Worm (Caenorhabditis elegans) whole organism, young adult: ENCODE data around the gene srj-24.

ENCODE experiments used
- B0019.2 ChIP-seq: fragments of 200-800 bp; sonication (Bioruptor generic); conservative IDR thresholded peaks from 2 replicates; pipeline ENCODE4 v1.3.6; 2022; ENCODE audit warnings: missing genetic modification reagents, missing genetic modification characterization, missing compliant biosample characterization
- B0035.1 ChIP-seq: sonication (generic microtip); optimal IDR thresholded peaks from 2 replicates; lab custom pipeline; 2016; ENCODE audit warnings: missing genetic modification characterization, mild to moderate bottlenecking, missing compliant biosample characterization, missing genotype, missing genetic modification reagents
- D2030.7 ChIP-seq: fragments of 200-800 bp; sonication (Bioruptor generic); IDR thresholded peaks from 2 replicates; pipeline ENCODE4 v1.3.6; 2022; ENCODE audit warnings: missing genetic modification reagents, missing genetic modification characterization, missing compliant biosample characterization
- F10E7.11 ChIP-seq: sonication (generic microtip); optimal IDR thresholded peaks from 2 replicates; lab custom pipeline; 2017; ENCODE audit warnings: mild to moderate bottlenecking, missing genetic modification characterization, moderate library complexity, missing compliant biosample characterization
- F23B12.7 ChIP-seq: sonication (generic microtip); optimal IDR thresholded peaks from 2 replicates; lab custom pipeline; 2017; ENCODE audit warnings: missing genetic modification characterization, mild to moderate bottlenecking, missing compliant biosample characterization, antibody characterized with exemption, moderate library complexity; ENCODE audit not compliant: insufficient read depth
- F37B4.10 ChIP-seq: fragments of 200-800 bp; sonication (Bioruptor generic); IDR thresholded peaks from 2 replicates; pipeline ENCODE4 v1.3.6; 2022; ENCODE audit warnings: missing genetic modification characterization, missing compliant biosample characterization
- F52B5.7 ChIP-seq: sonication (generic microtip); optimal IDR thresholded peaks from 2 replicates; lab custom pipeline; 2016; ENCODE audit warnings: mild to moderate bottlenecking, missing genetic modification characterization, missing compliant biosample characterization
- F55B11.4 ChIP-seq: sonication (generic microtip); optimal IDR thresholded peaks from 2 replicates; lab custom pipeline; 2016; ENCODE audit warnings: missing compliant biosample characterization, missing genetic modification characterization, borderline replicate concordance; ENCODE audit not compliant: insufficient read depth
- F57C9.4 ChIP-seq: sonication (generic microtip); optimal IDR thresholded peaks from 2 replicates; lab custom pipeline; 2017; ENCODE audit warnings: mild to moderate bottlenecking, missing genetic modification characterization, missing compliant biosample characterization
- Y53G8AR.9 ChIP-seq: fragments of 200-800 bp; sonication (Bioruptor generic); conservative IDR thresholded peaks from 2 replicates; pipeline ENCODE4 v1.3.6; 2022; ENCODE audit warnings: missing genetic modification reagents, missing genetic modification characterization, missing compliant biosample characterization
- Y56A3A.18 ChIP-seq: fragments of 200-800 bp; sonication (Bioruptor generic); IDR thresholded peaks from 2 replicates; pipeline ENCODE4 v1.3.6; 2022; ENCODE audit warnings: missing genetic modification reagents, missing genetic modification characterization, missing compliant biosample characterization
- Y79H2A.3 ChIP-seq: fragments of 200-800 bp; sonication (Bioruptor generic); conservative IDR thresholded peaks from 2 replicates; pipeline ENCODE4 v1.3.6; 2022; ENCODE audit warnings: missing genetic modification reagents, missing genetic modification characterization, missing compliant biosample characterization
- ZK185.1 ChIP-seq: sonication (generic microtip); optimal IDR thresholded peaks from 2 replicates; lab custom pipeline; 2016; ENCODE audit warnings: mild to moderate bottlenecking, missing genetic modification characterization, missing compliant biosample characterization; ENCODE audit not compliant: poor library complexity, severe bottlenecking
- akir-1 ChIP-seq: fragments of 200-800 bp; sonication (Bioruptor generic); optimal IDR thresholded peaks from 2 replicates; lab custom pipeline; 2018; ENCODE audit warnings: mild to moderate bottlenecking, missing genetic modification characterization, moderate library complexity, missing compliant biosample characterization
- ama-1 ChIP-seq, 3 experiments: fragments of 150-350 bp in 1 of 3; sonication (generic microtip) in 2 of 3; optimal IDR thresholded peaks; 2 replicates each; lab custom pipeline; 2014 to 2018; ENCODE audit warnings: missing biosample characterization in 2 of 3, missing genetic modification characterization in 2 of 3, missing genetic modification reagents in 2 of 3
- atf-7 ChIP-seq: sonication (generic microtip); optimal IDR thresholded peaks from 2 replicates; lab custom pipeline; 2017; ENCODE audit warnings: mild to moderate bottlenecking, missing genetic modification characterization, missing compliant biosample characterization
- athp-1 ChIP-seq: sonication (generic microtip); optimal IDR thresholded peaks from 2 replicates; lab custom pipeline; 2017; ENCODE audit warnings: mild to moderate bottlenecking, missing genetic modification characterization, missing compliant biosample characterization
- bed-1 ChIP-seq: fragments of 200-800 bp; sonication (Bioruptor generic); IDR thresholded peaks from 2 replicates; pipeline ENCODE4 v1.3.6; 2022; ENCODE audit warnings: missing genetic modification reagents, missing genetic modification characterization, missing compliant biosample characterization
- chd-7 ChIP-seq: sonication (generic microtip); optimal IDR thresholded peaks from 2 replicates; lab custom pipeline; 2016; ENCODE audit warnings: mild to moderate bottlenecking, missing genetic modification characterization, moderate library complexity, missing compliant biosample characterization
- dox-1 ChIP-seq: fragments of 200-800 bp; sonication (Bioruptor generic); IDR thresholded peaks from 2 replicates; pipeline ENCODE4 v1.3.6; 2022; ENCODE audit warnings: missing genetic modification reagents, missing genetic modification characterization, missing compliant biosample characterization
- dpff-1 ChIP-seq: sonication (generic microtip); optimal IDR thresholded peaks from 2 replicates; lab custom pipeline; 2017; ENCODE audit warnings: mild to moderate bottlenecking, missing genetic modification characterization, missing compliant biosample characterization
- egl-44 ChIP-seq: fragments of 200-800 bp; sonication (Bioruptor generic); IDR thresholded peaks from 2 replicates; pipeline ENCODE4 v1.3.6; 2022; ENCODE audit warnings: missing genetic modification reagents, missing genetic modification characterization, missing compliant biosample characterization
- gei-17 ChIP-seq: fragments of 200-800 bp; sonication (Bioruptor generic); optimal IDR thresholded peaks from 2 replicates; lab custom pipeline; 2018; ENCODE audit warnings: mild to moderate bottlenecking, missing genetic modification characterization, missing compliant biosample characterization
- him-1 ChIP-seq: sonication (generic microtip); optimal IDR thresholded peaks from 2 replicates; lab custom pipeline; 2016; ENCODE audit warnings: missing genotype, missing genetic modification reagents, missing genetic modification characterization, missing compliant biosample characterization
- hlh-12 ChIP-seq: sonication (generic microtip); optimal IDR thresholded peaks from 2 replicates; lab custom pipeline; 2016; ENCODE audit warnings: missing genetic modification characterization, missing compliant biosample characterization
- hmg-1.2 ChIP-seq: fragments of 200-800 bp; sonication (Bioruptor generic); IDR thresholded peaks from 2 replicates; pipeline ENCODE4 v1.3.6; 2022; ENCODE audit warnings: missing genetic modification reagents, missing genetic modification characterization, missing compliant biosample characterization
- lir-1 ChIP-seq: fragments of 200-800 bp; sonication (Bioruptor generic); conservative IDR thresholded peaks from 2 replicates; pipeline ENCODE4 v1.3.6; 2022; ENCODE audit warnings: missing genetic modification reagents, missing genetic modification characterization, missing compliant biosample characterization
- lsl-1 ChIP-seq: fragments of 200-800 bp; sonication (Bioruptor generic); optimal IDR thresholded peaks from 2 replicates; lab custom pipeline; 2018; ENCODE audit warnings: mild to moderate bottlenecking, missing genetic modification characterization, moderate library complexity, missing compliant biosample characterization
- mcd-1 ChIP-seq: fragments of 200-800 bp; sonication (Bioruptor generic); IDR thresholded peaks from 2 replicates; pipeline ENCODE4 v1.3.6; 2022; ENCODE audit warnings: missing genetic modification reagents, missing genetic modification characterization, missing compliant biosample characterization
- mel-28 ChIP-seq: sonication (generic microtip); optimal IDR thresholded peaks from 2 replicates; lab custom pipeline; 2016; ENCODE audit warnings: borderline replicate concordance, mild to moderate bottlenecking, missing genetic modification characterization, missing compliant biosample characterization
- nfya-2 ChIP-seq: fragments of 200-800 bp; sonication (Bioruptor generic); IDR thresholded peaks from 2 replicates; pipeline ENCODE4 v1.3.6; 2022; ENCODE audit warnings: missing genetic modification reagents, missing genetic modification characterization, missing compliant biosample characterization
- nfyb-1 ChIP-seq: fragments of 200-800 bp; sonication (Bioruptor generic); IDR thresholded peaks from 2 replicates; pipeline ENCODE4 v1.3.6; 2022; ENCODE audit warnings: missing genetic modification reagents, missing genetic modification characterization, missing compliant biosample characterization
- nhr-120 ChIP-seq: fragments of 200-800 bp; sonication (Bioruptor generic); IDR thresholded peaks from 2 replicates; pipeline ENCODE4 v1.3.6; 2022; ENCODE audit warnings: missing genetic modification characterization, missing compliant biosample characterization
- nhr-90 ChIP-seq: sonication (generic microtip); optimal IDR thresholded peaks from 2 replicates; lab custom pipeline; 2016; ENCODE audit warnings: missing genotype, mild to moderate bottlenecking, missing genetic modification characterization, missing compliant biosample characterization
- pbrm-1 ChIP-seq: fragments of 200-800 bp; sonication (Bioruptor generic); IDR thresholded peaks from 2 replicates; pipeline ENCODE4 v1.3.6; 2022; ENCODE audit warnings: missing genetic modification reagents, missing genetic modification characterization, missing compliant biosample characterization
- pha-4 ChIP-seq: fragments of 150-350 bp; sonication (generic microtip); optimal IDR thresholded peaks from 2 replicates; lab custom pipeline; 2014; ENCODE audit warnings: missing biosample characterization, missing genetic modification reagents, missing genetic modification characterization
- snpc-4 ChIP-seq, 5 experiments: fragments of 150-350 bp in 1 of 5; sonication (generic microtip) in 4 of 5; optimal IDR thresholded peaks; 2 replicates each; lab custom pipeline; 2014 to 2018; ENCODE audit warnings: missing genetic modification characterization in 5 of 5, missing biosample characterization in 3 of 5, antibody characterized with exemption in 2 of 5, mild to moderate bottlenecking in 2 of 5, missing compliant biosample characterization in 2 of 5, missing genotype in 2 of 5, moderate library complexity in 2 of 5, missing genetic modification reagents in 1 of 5
- somi-1 ChIP-seq: fragments of 200-800 bp; sonication (Bioruptor generic); optimal IDR thresholded peaks from 2 replicates; lab custom pipeline; 2018; ENCODE audit warnings: mild to moderate bottlenecking, missing genetic modification characterization, missing compliant biosample characterization
- tbp1 ChIP-seq: fragments of 200-800 bp; sonication (Bioruptor generic); optimal IDR thresholded peaks from 2 replicates; lab custom pipeline; 2018; ENCODE audit warnings: mild to moderate bottlenecking, missing genetic modification characterization, missing compliant biosample characterization
- unc-62 ChIP-seq: fragments of 150-350 bp; optimal IDR thresholded peaks from 2 replicates; lab custom pipeline; 2014; ENCODE audit warnings: missing biosample characterization, missing genetic modification reagents, missing genetic modification characterization
- ztf-22 ChIP-seq: fragments of 200-800 bp; sonication (Bioruptor generic); optimal IDR thresholded peaks from 2 replicates; lab custom pipeline; 2018; ENCODE audit warnings: mild to moderate bottlenecking, missing genetic modification characterization, moderate library complexity, missing compliant biosample characterization

srj-24 gene

ce11 chrV:723895-724352, 14.7 kb downstream of the srj-24 start, which contains the start of gene fbxb-72 (continued):
- peak; percentile 65 for TF ChIP-seq ztf-22 (GFP tag; lab: Kevin White, UChicago)
- TF ChIP-seq dpff-1 (tag; lab: Kevin White, UChicago): no peak
- TF ChIP-seq somi-1 (GFP tag; lab: Kevin White, UChicago): peak; percentile 73
- TF ChIP-seq F23B12.7 (tag; lab: Kevin White, UChicago): peak; percentile 88
- peak; percentile 11 for TF ChIP-seq nhr-90
- TF ChIP-seq F10E7.11: no peak
- peak; percentile 38 for TF ChIP-seq gei-17
- no peak for TF ChIP-seq snpc-4 (GFP tag; optimal IDR thresholded peaks at IDR 0.05; lab: Kevin White, UChicago)
- TF ChIP-seq snpc-4 (tag; optimal IDR thresholded peaks at IDR 0.05; lab: Kevin White, UChicago): peak in 3 of 4 experiments; percentile 1 to 41 (median 34)
- TF ChIP-seq chd-7 (tag; lab: Kevin White, UChicago): peak; percentile 77
- TF ChIP-seq pbrm-1 (GFP tag; lab: Robert Waterston, UW): peak; percentile 52
- TF ChIP-seq egl-44 (GFP tag; lab: Robert Waterston, UW): no peak; the same call in 1 of the 2 replicates
- TF ChIP-seq ama-1 (optimal IDR thresholded peaks at IDR 0.05; lab: Kevin White, UChicago): peak; percentile 96
- no peak for TF ChIP-seq ama-1 (GFP tag; optimal IDR thresholded peaks at IDR 0.05; lab: Kevin White, UChicago)
- peak; percentile 94 for TF ChIP-seq Y53G8AR.9 (GFP tag; lab: Robert Waterston, UW)
- peak; percentile 84 for TF ChIP-seq F52B5.7
- TF ChIP-seq Y56A3A.18 (GFP tag; lab: Robert Waterston, UW): peak; percentile 81; the same call in 1 of the 2 replicates
- TF ChIP-seq him-1 (tag; lab: Kevin White, UChicago): no peak
- peak; percentile 66 for TF ChIP-seq atf-7 (tag; lab: Kevin White, UChicago)
- no peak for TF ChIP-seq F37B4.10
- TF ChIP-seq Y79H2A.3: peak; percentile 85
- TF ChIP-seq nfyb-1 (GFP tag; lab: Robert Waterston, UW): peak; percentile 88
- no peak for TF ChIP-seq mel-28 (tag; lab: Kevin White, UChicago)
- TF ChIP-seq bed-1 (GFP tag; lab: Robert Waterston, UW): no peak
- peak; percentile 58 for TF ChIP-seq lir-1 (GFP tag; lab: Robert Waterston, UW)
- TF ChIP-seq B0019.2 (GFP tag; lab: Robert Waterston, UW): no peak
- TF ChIP-seq mcd-1 (GFP tag; lab: Robert Waterston, UW): peak; percentile 38; the same call in 1 of the 2 replicates
- peak; percentile 50 for TF ChIP-seq hmg-1.2 (GFP tag; lab: Robert Waterston, UW)
- TF ChIP-seq akir-1 (GFP tag; lab: Kevin White, UChicago): peak; percentile 25
- no peak for TF ChIP-seq dox-1 (GFP tag; lab: Robert Waterston, UW)
- TF ChIP-seq F57C9.4: peak; percentile 85
- TF ChIP-seq B0035.1: peak; percentile 71
- 0 out of 2 replicates have a peak, but pooled peaks have one; percentile 59 for TF ChIP-seq nhr-120
- TF ChIP-seq athp-1 (tag; lab: Kevin White, UChicago): peak; percentile 74

- TF ChIP-seq F57C9.4 (no peak), pha-4 (tag; lab: Kevin White, UChicago) (no peak), hlh-12 (tag; lab: Kevin White, UChicago) (no peak), tbp1 (GFP tag; lab: Kevin White, UChicago) (no peak), F55B11.4 (tag; lab: Kevin White, UChicago) (no peak), lsl-1 (GFP tag; lab: Kevin White, UChicago) (no peak), nfya-2 (no peak), Y53G8AR.9 (GFP tag; lab: Robert Waterston, UW) (no peak), unc-62 (no peak), D2030.7 (GFP tag; lab: Robert Waterston, UW) (no peak), ZK185.1 (tag; lab: Kevin White, UChicago) (no peak)
- TF ChIP-seq, all 124 proteins: peak for 0
Observed at ce11 chrV:722889-723288, 15.8 kb downstream of the srj-24 start.
